Fruit fly (Drosophila melanogaster) whole organism, embryonic: Measurements from ENCODE around the gene Fcp3C.
A peak's percentile ranks its signal among the peaks of the same experiment; 100 is the strongest.

Source experiments
- Antp ChIP-seq: fragments of 200-800 bp; sonication (Bioruptor generic); optimal IDR thresholded peaks from 3 replicates; lab custom pipeline; 2016; ENCODE audit warnings: missing biosample characterization, missing genetic modification characterization
- CG31441 ChIP-seq: fragments of 200-800 bp; sonication (Bioruptor generic); IDR thresholded peaks from 2 replicates; pipeline ENCODE4 v1.3.6; 2022; ENCODE audit warnings: missing biosample characterization, missing genetic modification characterization
- CG32772 ChIP-seq: fragments of 200-800 bp; sonication (Bioruptor generic); IDR thresholded peaks from 2 replicates; pipeline ENCODE4 v1.3.6; 2022; ENCODE audit warnings: missing biosample characterization, missing genetic modification characterization
- CG4282 ChIP-seq: fragments of 200-800 bp; sonication (Bioruptor generic); optimal IDR thresholded peaks from 2 replicates; lab custom pipeline; 2016; ENCODE audit warnings: missing biosample characterization, missing genetic modification characterization
- CG4707 ChIP-seq: fragments of 200-800 bp; sonication (Bioruptor generic); optimal IDR thresholded peaks from 2 replicates; lab custom pipeline; 2018; ENCODE audit warnings: missing biosample characterization, mild to moderate bottlenecking, missing genetic modification characterization, moderate library complexity
- CG8290 ChIP-seq, 3 experiments: fragments of 200-800 bp; sonication (Bioruptor generic); optimal IDR thresholded peaks; 2 replicates each; lab custom pipeline; 2016 to 2019; ENCODE audit warnings: missing biosample characterization in 3 of 3, missing genetic modification characterization in 3 of 3, mild to moderate bottlenecking in 2 of 3, moderate library complexity in 1 of 3
- CG8478 ChIP-seq: fragments of >200 bp; optimal IDR thresholded peaks from 2 replicates; lab custom pipeline; 2018
- CG9437 ChIP-seq: fragments of 200-800 bp; sonication (Bioruptor generic); optimal IDR thresholded peaks from 2 replicates; lab custom pipeline; 2018; ENCODE audit warnings: missing biosample characterization, mild to moderate bottlenecking, missing genetic modification characterization
- CG9609 ChIP-seq: fragments of 200-800 bp; sonication (Bioruptor generic); optimal IDR thresholded peaks from 3 replicates; lab custom pipeline; 2016; ENCODE audit warnings: missing biosample characterization, missing genetic modification characterization
- CkIIα-i1 ChIP-seq: fragments of 200-800 bp; sonication (Bioruptor generic); IDR thresholded peaks from 2 replicates; pipeline ENCODE4 v1.3.6; 2022; ENCODE audit warnings: missing biosample characterization, missing genetic modification characterization
- Dbx ChIP-seq: fragments of 200-800 bp; sonication (Bioruptor generic); IDR thresholded peaks from 3 replicates; pipeline ENCODE4 v1.3.6; 2022; ENCODE audit warnings: missing biosample characterization, missing genetic modification characterization
- E2f1 ChIP-seq: fragments of 200-800 bp; sonication (Bioruptor generic); IDR thresholded peaks from 2 replicates; pipeline ENCODE4 v1.3.6; 2022; ENCODE audit warnings: missing biosample characterization, missing genetic modification characterization
- HLH3B ChIP-seq: fragments of 200-800 bp; sonication (Bioruptor generic); IDR thresholded peaks from 2 replicates; pipeline ENCODE4 v1.3.6; 2022; ENCODE audit warnings: missing biosample characterization, missing genetic modification characterization
- HmgZ ChIP-seq: fragments of 200-800 bp; sonication (Bioruptor generic); optimal IDR thresholded peaks from 2 replicates; lab custom pipeline; 2018; ENCODE audit warnings: missing biosample characterization, mild to moderate bottlenecking, missing genetic modification characterization
- Hr3 ChIP-seq: fragments of 200-800 bp; sonication (Bioruptor generic); optimal IDR thresholded peaks from 3 replicates; lab custom pipeline; 2016; ENCODE audit warnings: missing biosample characterization, missing genetic modification characterization
- MBD-R2 ChIP-seq: fragments of 200-800 bp; sonication (Bioruptor generic); IDR thresholded peaks from 2 replicates; pipeline ENCODE4 v1.3.6; 2022; ENCODE audit warnings: missing biosample characterization, missing genetic modification characterization
- Meics ChIP-seq: fragments of 200-800 bp; sonication (Bioruptor generic); optimal IDR thresholded peaks from 2 replicates; lab custom pipeline; 2017; ENCODE audit warnings: missing biosample characterization, mild to moderate bottlenecking, missing genetic modification characterization
- Neu2 ChIP-seq: fragments of 200-800 bp; sonication (Bioruptor generic); optimal IDR thresholded peaks from 3 replicates; lab custom pipeline; 2016; ENCODE audit warnings: missing biosample characterization, missing genetic modification characterization, borderline replicate concordance
- Nf-YB ChIP-seq: fragments of 200-800 bp; sonication (Bioruptor generic); optimal IDR thresholded peaks from 3 replicates; lab custom pipeline; 2019; ENCODE audit warnings: missing biosample characterization, mild to moderate bottlenecking, missing genetic modification characterization, moderate library complexity
- PHDP ChIP-seq: fragments of 200-800 bp; sonication (Bioruptor generic); optimal IDR thresholded peaks from 3 replicates; lab custom pipeline; 2018; ENCODE audit warnings: missing biosample characterization, mild to moderate bottlenecking, missing genetic modification characterization, moderate library complexity
- Poxn ChIP-seq: fragments of 200-800 bp; sonication (Bioruptor generic); IDR thresholded peaks from 2 replicates; pipeline ENCODE4 v1.3.6; 2022; ENCODE audit warnings: missing biosample characterization, missing genetic modification characterization
- Ptx1 ChIP-seq: fragments of 200-800 bp; sonication (Bioruptor generic); IDR thresholded peaks from 2 replicates; pipeline ENCODE4 v1.3.6; 2022; ENCODE audit warnings: missing biosample characterization, missing genetic modification characterization
- Rx ChIP-seq: fragments of 200-800 bp; sonication (Bioruptor generic); IDR thresholded peaks from 2 replicates; pipeline ENCODE4 v1.3.6; 2022; ENCODE audit warnings: missing biosample characterization, missing genetic modification characterization
- Usf ChIP-seq: fragments of 200-800 bp; sonication (Bioruptor generic); optimal IDR thresholded peaks from 2 replicates; lab custom pipeline; 2017; ENCODE audit warnings: missing genotype, missing biosample characterization, missing genetic modification characterization
- YL-1 ChIP-seq: fragments of 200-800 bp; sonication (Bioruptor generic); optimal IDR thresholded peaks from 3 replicates; lab custom pipeline; 2017; ENCODE audit warnings: missing biosample characterization, mild to moderate bottlenecking, missing genetic modification characterization
- al ChIP-seq: fragments of 200-800 bp; sonication (Bioruptor generic); IDR thresholded peaks from 2 replicates; pipeline ENCODE4 v1.3.6; 2022; ENCODE audit warnings: missing biosample characterization, missing genetic modification characterization
- ash1 ChIP-seq: fragments of 200-800 bp; sonication (Bioruptor generic); optimal IDR thresholded peaks from 2 replicates; lab custom pipeline; 2018; ENCODE audit warnings: missing biosample characterization, mild to moderate bottlenecking, missing genetic modification characterization
- bsh ChIP-seq, 2 experiments: fragments of 200-800 bp; sonication (Bioruptor generic); optimal IDR thresholded peaks; 2 replicates each; lab custom pipeline; 2017 to 2018; ENCODE audit warnings: mild to moderate bottlenecking in 2 of 2, missing biosample characterization in 2 of 2, missing genetic modification characterization in 2 of 2, moderate library complexity in 1 of 2
- cas ChIP-seq: fragments of 200-800 bp; sonication (Bioruptor generic); IDR thresholded peaks from 2 replicates; pipeline ENCODE4 v1.3.6; 2022; ENCODE audit warnings: missing biosample characterization, missing genetic modification characterization
- disco-r ChIP-seq: fragments of 200-800 bp; sonication (Bioruptor generic); optimal IDR thresholded peaks from 2 replicates; lab custom pipeline; 2016; ENCODE audit warnings: missing biosample characterization, missing genetic modification characterization
- dmrt99B ChIP-seq: fragments of 200-800 bp; sonication (Bioruptor generic); optimal IDR thresholded peaks from 2 replicates; lab custom pipeline; 2018; ENCODE audit warnings: missing biosample characterization, mild to moderate bottlenecking, missing genetic modification characterization, moderate library complexity
- esg ChIP-seq: fragments of 200-800 bp; sonication (Bioruptor generic); conservative IDR thresholded peaks from 2 replicates; pipeline ENCODE4 v1.3.6; 2022; ENCODE audit warnings: missing biosample characterization, missing genetic modification characterization
- exex ChIP-seq: fragments of 200-800 bp; sonication (Bioruptor generic); optimal IDR thresholded peaks from 4 replicates; lab custom pipeline; 2018; ENCODE audit warnings: missing biosample characterization, mild to moderate bottlenecking, missing genetic modification characterization, moderate library complexity
- fd96Cb ChIP-seq: fragments of 200-800 bp; sonication (Bioruptor generic); optimal IDR thresholded peaks from 2 replicates; lab custom pipeline; 2018; ENCODE audit warnings: missing biosample characterization, mild to moderate bottlenecking, missing genetic modification characterization, moderate library complexity
- gem ChIP-seq: fragments of 200-800 bp; sonication (Bioruptor generic); optimal IDR thresholded peaks from 2 replicates; lab custom pipeline; 2019; ENCODE audit warnings: missing biosample characterization, mild to moderate bottlenecking, missing genetic modification characterization, moderate library complexity
- gt ChIP-seq: fragments of 200-800 bp; sonication (Bioruptor generic); IDR thresholded peaks from 2 replicates; pipeline ENCODE4 v1.3.6; 2022; ENCODE audit warnings: missing biosample characterization, missing genetic modification characterization
- insv ChIP-seq, 2 experiments: fragments of 200-800 bp; sonication (Bioruptor generic); optimal IDR thresholded peaks; 3 replicates each; lab custom pipeline; 2016 to 2018; ENCODE audit warnings: missing biosample characterization in 2 of 2, missing genetic modification characterization in 2 of 2
- jumu ChIP-seq: fragments of 200-800 bp; sonication (Bioruptor generic); optimal IDR thresholded peaks from 3 replicates; lab custom pipeline; 2016; ENCODE audit warnings: missing biosample characterization, missing genetic modification characterization
- knrl ChIP-seq: fragments of 200-800 bp; sonication (Bioruptor generic); IDR thresholded peaks from 3 replicates; pipeline ENCODE4 v1.3.6; 2022; ENCODE audit warnings: missing biosample characterization, missing genetic modification characterization; ENCODE audit not compliant: partially characterized antibody
- lbe ChIP-seq: fragments of 200-800 bp; sonication (Bioruptor generic); optimal IDR thresholded peaks from 2 replicates; lab custom pipeline; 2016; ENCODE audit warnings: missing biosample characterization, mild to moderate bottlenecking, missing genetic modification characterization
- lilli ChIP-seq: fragments of 200-800 bp; sonication (Bioruptor generic); optimal IDR thresholded peaks from 3 replicates; lab custom pipeline; 2016; ENCODE audit warnings: missing biosample characterization, missing genetic modification characterization
- luna ChIP-seq: fragments of 200-800 bp; sonication (Bioruptor generic); optimal IDR thresholded peaks from 2 replicates; lab custom pipeline; 2016; ENCODE audit warnings: missing biosample characterization, missing genetic modification characterization
- mld ChIP-seq: fragments of 200-800 bp; sonication (Bioruptor generic); IDR thresholded peaks from 3 replicates; pipeline ENCODE4 v1.3.6; 2022; ENCODE audit warnings: missing biosample characterization, missing genetic modification characterization; ENCODE audit not compliant: partially characterized antibody
- nmo ChIP-seq: fragments of 200-800 bp; sonication (Bioruptor generic); optimal IDR thresholded peaks from 2 replicates; lab custom pipeline; 2018; ENCODE audit warnings: missing biosample characterization, mild to moderate bottlenecking, missing genetic modification characterization, moderate library complexity
- pho ChIP-seq: fragments of 200-800 bp; sonication (Bioruptor generic); optimal IDR thresholded peaks from 2 replicates; lab custom pipeline; 2016; ENCODE audit warnings: missing biosample characterization, missing genetic modification characterization
- psq ChIP-seq: fragments of 200-800 bp; sonication (Bioruptor generic); optimal IDR thresholded peaks from 2 replicates; lab custom pipeline; 2017; ENCODE audit warnings: missing biosample characterization, missing genetic modification characterization
- repo ChIP-seq: fragments of 200-800 bp; sonication (Bioruptor generic); optimal IDR thresholded peaks from 2 replicates; lab custom pipeline; 2016; ENCODE audit warnings: missing biosample characterization, missing genetic modification characterization
- sens ChIP-seq: fragments of 200-800 bp; sonication (Bioruptor generic); peaks from one replicate; lab custom pipeline; 2016; ENCODE audit warnings: missing biosample characterization, missing genetic modification characterization
- stc ChIP-seq: fragments of 200-800 bp; sonication (Bioruptor generic); IDR thresholded peaks from 2 replicates; pipeline ENCODE4 v1.3.6; 2022; ENCODE audit warnings: missing biosample characterization, missing genetic modification characterization
- tap ChIP-seq: fragments of 200-800 bp; optimal IDR thresholded peaks from 3 replicates; lab custom pipeline; 2019; ENCODE audit warnings: missing biosample characterization, mild to moderate bottlenecking, missing genetic modification characterization, moderate library complexity
- vnd ChIP-seq: fragments of 200-800 bp; sonication (Bioruptor generic); IDR thresholded peaks from 3 replicates; pipeline ENCODE4 v1.3.6; 2022; ENCODE audit warnings: missing biosample characterization, missing genetic modification characterization; ENCODE audit not compliant: partially characterized antibody
- vvl ChIP-seq: fragments of 200-800 bp; sonication (Bioruptor generic); IDR thresholded peaks from 2 replicates; pipeline ENCODE4 v1.3.6; 2022; ENCODE audit warnings: missing biosample characterization, missing genetic modification characterization

The Fcp3C gene

DNA sequence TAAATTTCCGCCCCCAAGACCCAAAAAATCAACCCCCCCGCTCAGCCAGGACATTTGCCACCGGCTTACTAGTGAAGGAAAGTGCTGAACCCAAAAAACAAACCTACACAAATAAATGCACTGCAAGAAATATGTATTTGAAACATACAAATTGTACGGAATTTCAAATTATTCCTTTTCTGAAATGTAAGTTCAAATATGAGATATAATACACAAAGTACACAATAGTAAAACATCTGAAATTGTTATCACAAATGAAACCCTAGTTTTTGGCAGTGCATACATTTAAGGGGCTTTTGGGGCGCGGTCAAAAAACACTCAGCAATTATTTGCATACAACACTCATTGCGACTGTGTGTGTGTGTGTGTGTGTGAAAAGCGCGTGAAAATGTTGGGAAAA, 19.5 kb upstream of the Fcp3C start (continued):
- TF ChIP-seq luna (GFP tag; lab: Kevin White, UChicago) (no peak), Ptx1 (peak; percentile 43; the same call in 1 of the 2 replicates), ash1 (GFP tag; lab: Kevin White, UChicago) (no peak), dmrt99B (tag; lab: Kevin White, UChicago) (peak; percentile 49), Rx (GFP tag; lab: Robert Waterston, UW) (no peak), PHDP (tag; lab: Kevin White, UChicago) (peak; percentile 32), esg (GFP tag; lab: Robert Waterston, UW) (peak; percentile 48), tap (tag; lab: Kevin White, UChicago) (no peak), Hr3 (GFP tag; lab: Kevin White, UChicago) (no peak), sens (GFP tag; lab: Kevin White, UChicago) (peak; percentile 75), CG31441 (GFP tag; lab: Robert Waterston, UW) (peak; percentile 22; the same call in 1 of the 2 replicates), exex (tag; lab: Kevin White, UChicago) (no peak), E2f1 (GFP tag; lab: Robert Waterston, UW) (0 out of 2 replicates have a peak, but pooled peaks have one; percentile 38), Meics (GFP tag; lab: Kevin White, UChicago) (peak; percentile 30), insv (GFP tag; optimal IDR thresholded peaks at IDR 0.05; lab: Kevin White, UChicago) (no peak), lilli (GFP tag; lab: Kevin White, UChicago) (peak; percentile 23), stc (GFP tag; lab: Robert Waterston, UW) (peak; percentile 39; the same call in 1 of the 2 replicates), al (GFP tag; lab: Robert Waterston, UW) (no peak), CkIIα-i1 (GFP tag; lab: Robert Waterston, UW) (no peak), HLH3B (GFP tag; lab: Robert Waterston, UW) (0 out of 2 replicates have a peak, but pooled peaks have one; percentile 31), CG32772 (GFP tag; lab: Robert Waterston, UW) (0 out of 2 replicates have a peak, but pooled peaks have one; percentile 16), Dbx (GFP tag; lab: Robert Waterston, UW) (no peak), knrl (GFP tag; lab: Robert Waterston, UW) (no peak), gem (tag; lab: Kevin White, UChicago) (peak; percentile 48), CG8290 (GFP tag; optimal IDR thresholded peaks at IDR 0.05; lab: Kevin White, UChicago) (no peak), CG8290 (tag; optimal IDR thresholded peaks at IDR 0.05; lab: Kevin White, UChicago) (peak in 1 of 2 experiments; percentile 56), disco-r (GFP tag; lab: Kevin White, UChicago) (no peak), jumu (GFP tag; lab: Kevin White, UChicago) (no peak), mld (no peak), nmo (GFP tag; lab: Kevin White, UChicago) (peak; percentile 30), Usf (GFP tag; lab: Kevin White, UChicago) (no peak), pho (no peak), CG8478 (lab: Kevin White, UChicago) (no peak), Poxn (GFP tag; lab: Robert Waterston, UW) (no peak), YL-1 (GFP tag; lab: Kevin White, UChicago) (no peak), fd96Cb (tag; lab: Kevin White, UChicago) (peak; percentile 28), CG4282 (GFP tag; lab: Kevin White, UChicago) (no peak), CG4707 (no peak), bsh (GFP tag; optimal IDR thresholded peaks at IDR 0.05; lab: Kevin White, UChicago) (peak in 1 of 2 experiments; percentile 30), CG9437 (GFP tag; lab: Kevin White, UChicago) (no peak), MBD-R2 (GFP tag; lab: Robert Waterston, UW) (no peak), vvl (GFP tag; lab: Robert Waterston, UW) (peak; percentile 61; the same call in 1 of the 2 replicates), repo (GFP tag; lab: Kevin White, UChicago) (no peak), gt (GFP tag; lab: Robert Waterston, UW) (no peak), psq (GFP tag; lab: Kevin White, UChicago) (no peak), Neu2 (GFP tag; lab: Kevin White, UChicago) (no peak), vnd (GFP tag; lab: Robert Waterston, UW) (no peak), Nf-YB (GFP tag; lab: Kevin White, UChicago) (no peak), CG9609 (no peak), cas (GFP tag; lab: Robert Waterston, UW) (no peak), Antp (no peak), lbe (GFP tag; lab: Kevin White, UChicago) (no peak), HmgZ (tag; lab: Kevin White, UChicago) (no peak)
